Fruit fly (Drosophila melanogaster): ENCODE measurements around the gene Nepl8.

Gene Nepl8

dm6 chr2L:16525114-16525513, 37.2 kb downstream of the Nepl8 start (continued):
- TF ChIP-seq slp2 (GFP tag; optimal IDR thresholded peaks at IDR 0.05): no peak
- no peak for TF ChIP-seq hkb (optimal IDR thresholded peaks at IDR 0.05)
- TF ChIP-seq hkb (GFP tag; IDR thresholded peaks at IDR 0.05): no peak
- no peak for TF ChIP-seq CG12942 (GFP tag; optimal IDR thresholded peaks at IDR 0.05)
- no peak for TF ChIP-seq HLH4C (GFP tag; IDR thresholded peaks at IDR 0.05; ENCODE audit: partially characterized antibody)
- TF ChIP-seq crol (GFP tag; IDR thresholded peaks at IDR 0.05): peak; percentile 71
- no peak for TF ChIP-seq Atf3 (GFP tag; optimal IDR thresholded peaks at IDR 0.05)
- no peak for TF ChIP-seq Drgx (GFP tag; IDR thresholded peaks at IDR 0.05)
- TF ChIP-seq z (GFP tag; IDR thresholded peaks at IDR 0.05): no peak
- TF ChIP-seq CG7987 (GFP tag; optimal IDR thresholded peaks at IDR 0.05): no peak
- TF ChIP-seq eyg (GFP tag; optimal IDR thresholded peaks at IDR 0.05): no peak
- TF ChIP-seq Max (GFP tag; optimal IDR thresholded peaks at IDR 0.05): no peak
- TF ChIP-seq HmgD (GFP tag; optimal IDR thresholded peaks at IDR 0.05): no peak
- no peak for TF ChIP-seq CG14667 (GFP tag; IDR thresholded peaks at IDR 0.05)
- TF ChIP-seq nerfin-2 (GFP tag; IDR thresholded peaks at IDR 0.05; ENCODE audit: partially characterized antibody): no peak
- TF ChIP-seq CG15601 (tag; optimal IDR thresholded peaks at IDR 0.05): no peak
- TF ChIP-seq Usf (GFP tag; optimal IDR thresholded peaks at IDR 0.05): no peak
- TF ChIP-seq Rx (GFP tag; IDR thresholded peaks at IDR 0.05): no peak
- no peak for TF ChIP-seq CG4328 (GFP tag; optimal IDR thresholded peaks at IDR 0.05)
- no peak for TF ChIP-seq dm (GFP tag; optimal IDR thresholded peaks at IDR 0.05)
- no peak for TF ChIP-seq lola (GFP tag; optimal IDR thresholded peaks at IDR 0.05)
- TF ChIP-seq HmgZ (tag; optimal IDR thresholded peaks at IDR 0.05): no peak
- TF ChIP-seq CG31224 (GFP tag; IDR thresholded peaks at IDR 0.05): peak; percentile 86
- no peak for TF ChIP-seq CG14710 (tag; optimal IDR thresholded peaks at IDR 0.05)
- no peak for TF ChIP-seq nau (GFP tag; optimal IDR thresholded peaks at IDR 0.05)

- TF ChIP-seq yki (optimal IDR thresholded peaks at IDR 0.05) (peak; percentile 81), CG43689 (GFP tag; IDR thresholded peaks at IDR 0.05) (no peak), shn (GFP tag; optimal IDR thresholded peaks at IDR 0.05) (no peak), dimm (GFP tag; IDR thresholded peaks at IDR 0.05) (no peak), CG6854 (GFP tag; optimal IDR thresholded peaks at IDR 0.05) (peak; percentile 9), Kr (GFP tag; optimal IDR thresholded peaks at IDR 0.05) (no peak), CG7556 (GFP tag; optimal IDR thresholded peaks at IDR 0.05) (no peak), maf-S (GFP tag; optimal IDR thresholded peaks at IDR 0.05) (peak; percentile 3), CG16815 (GFP tag; optimal IDR thresholded peaks at IDR 0.05) (no peak), bcd (GFP tag; optimal IDR thresholded peaks at IDR 0.05) (peak; percentile 12), CG18619 (GFP tag; optimal IDR thresholded peaks at IDR 0.05) (no peak), CG14710 (tag; optimal IDR thresholded peaks at IDR 0.05) (no peak), Nf-YB (GFP tag; optimal IDR thresholded peaks at IDR 0.05) (peak; percentile 12), CG8359 (GFP tag; optimal IDR thresholded peaks at IDR 0.05; ENCODE audit: borderline replicate concordance) (peak; percentile 27), H15 (GFP tag; IDR thresholded peaks at IDR 0.05) (0 out of 3 replicates have a peak, but pooled peaks have one; percentile 16), tio (GFP tag; optimal IDR thresholded peaks at IDR 0.05) (no peak), Sry-β (GFP tag; optimal IDR thresholded peaks at IDR 0.05) (peak; percentile 17), CG4617 (GFP tag; optimal IDR thresholded peaks at IDR 0.05; ENCODE audit: borderline replicate concordance) (no peak), gsb-n (tag; optimal IDR thresholded peaks at IDR 0.05) (peak; percentile 58), zfh2 (GFP tag; optimal IDR thresholded peaks at IDR 0.05) (no peak), Tbp (GFP tag; optimal IDR thresholded peaks at IDR 0.05) (no peak), cato (GFP tag; optimal IDR thresholded peaks at IDR 0.05; ENCODE audit: borderline replicate concordance) (no peak), CG6272 (GFP tag; IDR thresholded peaks at IDR 0.05) (no peak), nmo (GFP tag; optimal IDR thresholded peaks at IDR 0.05) (peak; percentile 5), sug (tag; optimal IDR thresholded peaks at IDR 0.05) (peak; percentile 92), Dek (tag; optimal IDR thresholded peaks at IDR 0.05) (no peak), ATbp (GFP tag; optimal IDR thresholded peaks at IDR 0.05) (peak; percentile 65), klu (GFP tag; IDR thresholded peaks at IDR 0.05) (0 out of 2 replicates have a peak, but pooled peaks have one; percentile 40)
Observed at dm6 chr2L:16526015-16526518, 38.1 kb downstream of the Nepl8 start.

Data from whole organism, embryonic.